Worm (Caenorhabditis elegans) whole organism, L1 larva: ENCODE data around the gene Y4C6B.3.

ENCODE experiments used
- C04F5.9 ChIP-seq: sonication (generic microtip); optimal IDR thresholded peaks from 2 replicates; lab custom pipeline; 2016; ENCODE audit warnings: missing genetic modification characterization, missing compliant biosample characterization
- F16B12.6 ChIP-seq: fragments of 150-350 bp; optimal IDR thresholded peaks from 2 replicates; lab custom pipeline; 2014; ENCODE audit warnings: missing biosample characterization, missing genetic modification characterization
- aly-2 ChIP-seq: fragments of 150-350 bp; optimal IDR thresholded peaks from 2 replicates; lab custom pipeline; 2014; ENCODE audit warnings: missing biosample characterization, missing genetic modification characterization
- blmp-1 ChIP-seq: fragments of 150-350 bp; optimal IDR thresholded peaks from 2 replicates; lab custom pipeline; 2014; ENCODE audit warnings: missing biosample characterization, missing genetic modification characterization
- ceh-63 ChIP-seq: fragments of 200-800 bp; sonication (Bioruptor generic); optimal IDR thresholded peaks from 2 replicates; lab custom pipeline; 2018; ENCODE audit warnings: mild to moderate bottlenecking, missing genetic modification characterization, missing compliant biosample characterization
- ceh-8 ChIP-seq: fragments of 200-800 bp; sonication (Bioruptor generic); optimal IDR thresholded peaks from 2 replicates; lab custom pipeline; 2018; ENCODE audit warnings: mild to moderate bottlenecking, missing genetic modification characterization, moderate library complexity, missing compliant biosample characterization
- ceh-82 ChIP-seq, 3 experiments: fragments of 150-350 bp in 1 of 3; sonication (generic microtip) in 2 of 3; optimal IDR thresholded peaks; 2 replicates each; lab custom pipeline; 2014 to 2017; ENCODE audit warnings: missing biosample characterization in 3 of 3, missing genetic modification characterization in 3 of 3
- ceh-88 ChIP-seq: fragments of 200-800 bp; sonication (Bioruptor generic); IDR thresholded peaks from 2 replicates; pipeline ENCODE4 v1.3.6; 2022; ENCODE audit warnings: missing genetic modification characterization, missing compliant biosample characterization
- ceh-90 ChIP-seq: sonication (generic microtip); optimal IDR thresholded peaks from 2 replicates; lab custom pipeline; 2016; ENCODE audit warnings: missing genetic modification characterization, missing compliant biosample characterization
- ces-1 ChIP-seq: fragments of 150-350 bp; optimal IDR thresholded peaks from 2 replicates; lab custom pipeline; 2014; ENCODE audit warnings: missing biosample characterization, missing genetic modification reagents, missing genetic modification characterization
- dpl-1 ChIP-seq, 3 experiments: fragments of 150-350 bp in 2 of 3; sonication (generic microtip) in 1 of 3; optimal IDR thresholded peaks; 2 replicates each; lab custom pipeline; 2014 to 2017; ENCODE audit warnings: missing biosample characterization in 3 of 3, missing genetic modification characterization in 3 of 3, missing genetic modification reagents in 3 of 3
- efl-1 ChIP-seq, 4 experiments: fragments of 150-350 bp; optimal IDR thresholded peaks in 3 of 4; peaks in 1 of 4; 1 replicate in 1 of 4; 2 replicates in 3 of 4; lab custom pipeline; 2014; ENCODE audit warnings: missing biosample characterization in 2 of 4, missing genetic modification characterization in 2 of 4, missing genetic modification reagents in 2 of 4
- egl-13 ChIP-seq: sonication (generic microtip); optimal IDR thresholded peaks from 2 replicates; lab custom pipeline; 2016; ENCODE audit warnings: missing genotype, missing genetic modification reagents, missing genetic modification characterization, missing compliant biosample characterization
- elt-2 ChIP-seq: sonication (generic microtip); optimal IDR thresholded peaks from 2 replicates; lab custom pipeline; 2016; ENCODE audit warnings: missing genetic modification characterization, mild to moderate bottlenecking, inconsistent platforms, missing compliant biosample characterization, missing genetic modification reagents
- ets-5 ChIP-seq: fragments of 200-800 bp; sonication (Bioruptor generic); IDR thresholded peaks from 2 replicates; pipeline ENCODE4 v1.3.6; 2022; ENCODE audit warnings: missing genetic modification characterization, missing compliant biosample characterization
- fkh-10 ChIP-seq: sonication (generic microtip); optimal IDR thresholded peaks from 2 replicates; lab custom pipeline; 2017; ENCODE audit warnings: missing biosample characterization, missing genetic modification reagents, missing genetic modification characterization
- fkh-4 ChIP-seq: sonication (generic microtip); optimal IDR thresholded peaks from 2 replicates; lab custom pipeline; 2016; ENCODE audit warnings: missing compliant biosample characterization, missing genetic modification characterization, borderline replicate concordance
- fos-1 ChIP-seq: fragments of 150-350 bp; optimal IDR thresholded peaks from 2 replicates; lab custom pipeline; 2014; ENCODE audit warnings: missing biosample characterization, missing genetic modification characterization
- hlh-17 ChIP-seq: fragments of 200-800 bp; sonication (Bioruptor generic); optimal IDR thresholded peaks from 2 replicates; lab custom pipeline; 2018; ENCODE audit warnings: missing genetic modification characterization, mild to moderate bottlenecking, missing compliant biosample characterization, moderate library complexity, borderline replicate concordance
- hlh-4 ChIP-seq: sonication (generic microtip); optimal IDR thresholded peaks from 2 replicates; lab custom pipeline; 2016; ENCODE audit warnings: mild to moderate bottlenecking, missing genetic modification characterization, missing compliant biosample characterization
- isw-1 ChIP-seq: fragments of 200-800 bp; sonication (Bioruptor generic); IDR thresholded peaks from 2 replicates; pipeline ENCODE4 v1.3.6; 2022; ENCODE audit warnings: missing genetic modification characterization, missing compliant biosample characterization
- lin-35 ChIP-seq, 2 experiments: fragments of 150-350 bp; optimal IDR thresholded peaks; 2 replicates each; lab custom pipeline; 2014; ENCODE audit warnings: missing biosample characterization in 2 of 2, missing genetic modification characterization in 2 of 2, missing genetic modification reagents in 2 of 2
- lir-3 ChIP-seq: sonication (generic microtip); optimal IDR thresholded peaks from 2 replicates; lab custom pipeline; 2016; ENCODE audit warnings: mild to moderate bottlenecking, missing genetic modification characterization, moderate library complexity, missing compliant biosample characterization; ENCODE audit not compliant: poor library complexity
- lsy-2 ChIP-seq, 2 experiments: fragments of 150-350 bp; optimal IDR thresholded peaks; 2 replicates each; lab custom pipeline; 2014; ENCODE audit warnings: missing biosample characterization in 2 of 2, missing genetic modification characterization in 2 of 2
- mab-9 ChIP-seq: fragments of 200-800 bp; sonication (Bioruptor generic); IDR thresholded peaks from 2 replicates; pipeline ENCODE4 v1.3.6; 2022; ENCODE audit warnings: missing genetic modification reagents, missing genetic modification characterization, missing compliant biosample characterization
- mep-1 ChIP-seq: fragments of 150-350 bp; optimal IDR thresholded peaks from 2 replicates; lab custom pipeline; 2014; ENCODE audit warnings: missing biosample characterization, missing genetic modification characterization
- nhr-19 ChIP-seq: fragments of 200-800 bp; sonication (Bioruptor generic); conservative IDR thresholded peaks from 2 replicates; pipeline ENCODE4 v1.3.6; 2022; ENCODE audit warnings: missing genetic modification characterization, missing compliant biosample characterization
- nhr-20 ChIP-seq: sonication (generic microtip); optimal IDR thresholded peaks from 2 replicates; lab custom pipeline; 2016; ENCODE audit warnings: mild to moderate bottlenecking, missing genetic modification characterization, missing compliant biosample characterization
- nhr-237 ChIP-seq: fragments of 150-350 bp; optimal IDR thresholded peaks from 2 replicates; lab custom pipeline; 2014; ENCODE audit warnings: missing biosample characterization, missing genetic modification characterization
- nhr-71 ChIP-seq: sonication (generic microtip); optimal IDR thresholded peaks from 2 replicates; lab custom pipeline; 2016; ENCODE audit warnings: mild to moderate bottlenecking, missing genetic modification characterization, moderate library complexity, missing compliant biosample characterization
- nhr-76 ChIP-seq: sonication (generic microtip); optimal IDR thresholded peaks from 2 replicates; lab custom pipeline; 2017; ENCODE audit warnings: missing biosample characterization, missing genetic modification characterization
- nhr-85 ChIP-seq: sonication (generic microtip); peaks from one replicate; lab custom pipeline; 2016; ENCODE audit warnings: missing genetic modification characterization, inconsistent platforms, missing compliant biosample characterization
- nhr-90 ChIP-seq: sonication (generic microtip); optimal IDR thresholded peaks from 2 replicates; lab custom pipeline; 2016; ENCODE audit warnings: mild to moderate bottlenecking, missing genetic modification characterization, missing compliant biosample characterization; ENCODE audit not compliant: poor library complexity
- pqm-1 ChIP-seq: sonication (generic microtip); optimal IDR thresholded peaks from 3 replicates; lab custom pipeline; 2017; ENCODE audit warnings: missing biosample characterization, missing genetic modification characterization
- rnt-1 ChIP-seq: sonication (generic microtip); optimal IDR thresholded peaks from 2 replicates; lab custom pipeline; 2016; ENCODE audit warnings: mild to moderate bottlenecking, missing genetic modification characterization, moderate library complexity, missing compliant biosample characterization
- snpc-4 ChIP-seq: fragments of 150-350 bp; optimal IDR thresholded peaks from 2 replicates; lab custom pipeline; 2014; ENCODE audit warnings: missing biosample characterization, missing genetic modification characterization
- snu-23 ChIP-seq: sonication (generic microtip); optimal IDR thresholded peaks from 2 replicates; lab custom pipeline; 2016; ENCODE audit warnings: missing genetic modification characterization, missing compliant biosample characterization
- sptf-1 ChIP-seq: fragments of 150-350 bp; optimal IDR thresholded peaks from 2 replicates; lab custom pipeline; 2014; ENCODE audit warnings: missing biosample characterization, missing genetic modification characterization
- tbx-2 ChIP-seq: sonication (generic microtip); optimal IDR thresholded peaks from 2 replicates; lab custom pipeline; 2016; ENCODE audit warnings: missing genetic modification characterization, missing compliant biosample characterization
- unc-30 ChIP-seq: sonication (generic microtip); optimal IDR thresholded peaks from 2 replicates; lab custom pipeline; 2017; ENCODE audit warnings: missing biosample characterization, missing genetic modification characterization
- unc-86 ChIP-seq: sonication (generic microtip); optimal IDR thresholded peaks from 2 replicates; lab custom pipeline; 2016; ENCODE audit warnings: missing genetic modification characterization, missing compliant biosample characterization
- vab-15 ChIP-seq: sonication (generic microtip); optimal IDR thresholded peaks from 2 replicates; lab custom pipeline; 2017; ENCODE audit warnings: missing genotype, mild to moderate bottlenecking, missing genetic modification characterization, missing compliant biosample characterization
- xbp-1 ChIP-seq: sonication (generic microtip); optimal IDR thresholded peaks from 2 replicates; lab custom pipeline; 2016; ENCODE audit warnings: missing genetic modification characterization, missing compliant biosample characterization
- zag-1 ChIP-seq: fragments of 150-350 bp; optimal IDR thresholded peaks from 2 replicates; lab custom pipeline; 2014; ENCODE audit warnings: missing biosample characterization, missing genetic modification characterization

Gene Y4C6B.3

ce11 chrIV:5344168-5344567, 11.9 kb downstream of the Y4C6B.3 start:
- TF ChIP-seq nhr-237 (tag; lab: Kevin White, UChicago): no peak
- TF ChIP-seq ets-5 (GFP tag; lab: Robert Waterston, UW): no peak
- TF ChIP-seq blmp-1 (tag; lab: Kevin White, UChicago): no peak
- TF ChIP-seq nhr-90 (tag; lab: Kevin White, UChicago): peak; percentile 52
- TF ChIP-seq nhr-85 (tag; lab: Kevin White, UChicago): peak; percentile 55
- TF ChIP-seq ceh-90 (tag; lab: Kevin White, UChicago): no peak
- TF ChIP-seq snu-23 (GFP tag; lab: Kevin White, UChicago): peak; percentile 21
- TF ChIP-seq C04F5.9 (tag; lab: Kevin White, UChicago): no peak
- peak; percentile 18 for TF ChIP-seq nhr-71 (tag; lab: Kevin White, UChicago)
- no peak for TF ChIP-seq pqm-1
- TF ChIP-seq lsy-2 (tag; optimal IDR thresholded peaks at IDR 0.05; lab: Kevin White, UChicago): peak in 1 of 2 experiments; percentile 10
- TF ChIP-seq efl-1 (optimal IDR thresholded peaks at IDR 0.05; lab: Kevin White, UChicago): no peak
- TF ChIP-seq efl-1 (GFP tag; optimal IDR thresholded peaks at IDR 0.05 in 1 of 2; lab: Kevin White, UChicago): peak in 1 of 2 experiments; percentile 34
- no peak for TF ChIP-seq dpl-1 (GFP tag; optimal IDR thresholded peaks at IDR 0.05; lab: Kevin White, UChicago)
- peak in 1 of 2 experiments; percentile 65 for TF ChIP-seq lin-35 (GFP tag; optimal IDR thresholded peaks at IDR 0.05; lab: Kevin White, UChicago)
- peak; percentile 10 for TF ChIP-seq xbp-1

DNA sequence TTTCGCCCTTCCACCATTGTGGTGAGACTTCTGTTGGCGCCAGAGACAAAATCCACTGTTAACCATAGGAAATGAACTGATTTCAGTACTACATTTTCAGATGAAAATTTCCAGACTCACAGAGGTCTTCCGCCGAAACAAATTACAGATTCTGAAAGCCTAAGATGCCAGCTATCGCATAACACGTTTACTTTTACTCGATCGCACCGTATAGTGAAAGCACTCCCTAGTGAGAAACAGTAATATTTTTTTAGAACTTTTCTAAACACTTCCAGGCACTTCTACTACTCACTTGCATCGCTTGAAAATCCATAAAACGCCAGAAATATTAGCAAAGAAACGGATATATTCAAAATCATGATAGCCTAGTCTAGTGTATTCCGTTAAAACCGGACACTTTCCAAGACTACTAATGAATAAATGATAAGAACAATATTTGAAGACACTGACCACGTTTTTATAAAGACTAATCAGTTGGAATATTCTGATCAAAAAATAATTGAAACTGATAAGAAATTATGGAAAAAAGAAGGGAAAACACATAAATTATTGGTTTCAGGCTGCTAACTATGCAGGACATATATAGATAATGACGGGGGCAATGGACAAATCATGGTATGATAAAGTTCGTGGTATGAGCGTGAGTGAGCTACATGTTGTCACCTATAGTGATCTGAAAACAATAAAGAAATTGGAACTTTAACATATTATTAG, 18.4 kb downstream of the Y4C6B.3 start, which contains the start of gene gba-4:
Gene gba-4 (minus strand): TSS at position 418 of the 714 bp plus-strand sequence.
- TF ChIP-seq elt-2: peak; percentile 78

DNA sequence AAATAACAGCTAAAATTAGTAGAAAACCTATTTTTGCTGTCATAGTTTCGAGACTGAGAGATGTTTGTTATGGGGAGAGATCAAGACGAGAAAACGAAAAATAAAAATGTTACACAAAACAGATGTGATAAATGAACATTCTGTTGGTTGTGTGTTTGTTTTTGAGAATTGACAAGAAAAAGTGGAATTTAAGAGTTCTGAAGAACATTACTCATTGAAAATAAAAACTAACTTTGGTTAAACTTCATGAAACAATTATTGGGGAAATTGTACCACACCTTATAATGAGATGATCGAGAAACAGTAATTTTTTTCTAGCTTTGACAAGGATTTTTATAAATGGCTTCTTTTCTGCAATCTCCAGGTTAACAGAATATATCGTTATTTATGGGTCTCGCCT, 21.1 kb downstream of the Y4C6B.3 start, which contains the start of gene Y4C6B.7:
Gene Y4C6B.7 (minus strand): TSS at position 101 of the 400 bp plus-strand sequence.
- TF ChIP-seq egl-13 (tag; lab: Kevin White, UChicago) (no peak), ceh-63 (GFP tag; lab: Kevin White, UChicago) (no peak), unc-86 (tag; lab: Kevin White, UChicago) (no peak), fkh-4 (tag; lab: Kevin White, UChicago) (no peak), unc-30 (no peak), fos-1 (tag; lab: Kevin White, UChicago) (no peak), sptf-1 (tag; lab: Kevin White, UChicago) (no peak), vab-15 (no peak)
- TF ChIP-seq, all 84 proteins: peak for 0

DNA sequence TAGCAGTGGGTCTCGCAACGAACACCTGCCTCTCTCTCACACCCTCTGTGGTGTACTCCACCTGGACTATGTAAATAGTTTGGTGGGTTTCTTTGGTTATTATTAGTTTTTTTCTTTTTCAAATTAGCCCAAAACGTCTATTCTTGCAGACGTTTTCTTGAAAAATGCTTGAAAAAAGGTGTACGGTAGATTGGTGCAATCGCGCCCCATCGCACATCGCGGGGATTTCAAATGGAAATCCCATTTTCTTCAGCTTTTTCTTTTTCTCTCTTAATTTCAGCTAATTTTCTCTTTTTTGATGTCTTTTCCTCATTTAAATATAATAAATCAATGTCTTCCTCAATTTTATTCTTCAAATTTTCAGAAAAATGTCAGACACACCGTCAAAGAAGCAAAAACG, 21.8 kb downstream of the Y4C6B.3 start, which contains the start of gene Y4C6B.1:
Gene Y4C6B.1 (plus strand): TSS at position 365 of the 400 bp plus-strand sequence.
- TF ChIP-seq zag-1: no peak
- TF ChIP-seq nhr-19 (GFP tag; lab: Robert Waterston, UW): no peak
- no peak for TF ChIP-seq ceh-63 (GFP tag; lab: Kevin White, UChicago)
- no peak for TF ChIP-seq snpc-4 (tag; lab: Kevin White, UChicago)
- TF ChIP-seq mep-1 (tag; lab: Kevin White, UChicago): no peak
- no peak for TF ChIP-seq fkh-10 (GFP tag; lab: Kevin White, UChicago)
- TF ChIP-seq nhr-76 (tag; lab: Kevin White, UChicago): no peak
- TF ChIP-seq nhr-90 (tag; lab: Kevin White, UChicago): no peak
- no peak for TF ChIP-seq pqm-1
- no peak for TF ChIP-seq hlh-4
- TF ChIP-seq nhr-71 (tag; lab: Kevin White, UChicago): no peak
- no peak for TF ChIP-seq ceh-8 (GFP tag; lab: Kevin White, UChicago)
- TF ChIP-seq unc-30: no peak
- peak; percentile 3 to 74 for TF ChIP-seq lin-35 (GFP tag; optimal IDR thresholded peaks at IDR 0.05; lab: Kevin White, UChicago)
- TF ChIP-seq isw-1 (GFP tag; lab: Robert Waterston, UW): no peak
- TF ChIP-seq fos-1 (tag; lab: Kevin White, UChicago): no peak
- TF ChIP-seq lir-3 (tag; lab: Kevin White, UChicago): no peak
- no peak for TF ChIP-seq ceh-82 (tag; optimal IDR thresholded peaks at IDR 0.05; lab: Kevin White, UChicago)
- TF ChIP-seq tbx-2 (tag; lab: Kevin White, UChicago): no peak
- TF ChIP-seq ces-1: no peak
- TF ChIP-seq egl-13 (tag; lab: Kevin White, UChicago): no peak
- no peak for TF ChIP-seq aly-2
- TF ChIP-seq F16B12.6 (tag; lab: Kevin White, UChicago): no peak
- peak; percentile 3 for TF ChIP-seq rnt-1 (tag; lab: Kevin White, UChicago)
- no peak for TF ChIP-seq mab-9 (GFP tag; lab: Robert Waterston, UW)
- no peak for TF ChIP-seq hlh-17 (GFP tag; lab: Kevin White, UChicago)
- TF ChIP-seq dpl-1 (GFP tag; optimal IDR thresholded peaks at IDR 0.05; lab: Kevin White, UChicago): peak; percentile 21 to 74 (median 53)
- TF ChIP-seq ceh-88 (GFP tag; lab: Robert Waterston, UW): no peak
- no peak for TF ChIP-seq nhr-20
